Fruit fly (Drosophila melanogaster) whole organism, embryonic: Measurements from ENCODE around the gene CG1927.

Source experiments
- Atf6 ChIP-seq: fragments of 200-800 bp; sonication (Bioruptor generic); IDR thresholded peaks from 2 replicates; pipeline ENCODE4 v1.3.6; 2022; ENCODE audit warnings: missing biosample characterization, missing genetic modification characterization
- CG10543 ChIP-seq: fragments of 200-800 bp; sonication (Bioruptor generic); optimal IDR thresholded peaks from 3 replicates; lab custom pipeline; 2017; ENCODE audit warnings: missing biosample characterization, mild to moderate bottlenecking, missing genetic modification characterization, moderate library complexity
- CG12659 ChIP-seq: fragments of 200-800 bp; sonication (Bioruptor generic); optimal IDR thresholded peaks from 3 replicates; lab custom pipeline; 2017; ENCODE audit warnings: mild to moderate bottlenecking, missing biosample characterization, missing genetic modification reagents, missing genetic modification characterization
- CG12769 ChIP-seq: fragments of 200-800 bp; sonication (Bioruptor generic); optimal IDR thresholded peaks from 2 replicates; lab custom pipeline; 2019; ENCODE audit warnings: missing biosample characterization, mild to moderate bottlenecking, missing genetic modification characterization, moderate library complexity
- CG14441 ChIP-seq: fragments of 200-800 bp; sonication (Bioruptor generic); IDR thresholded peaks from 2 replicates; pipeline ENCODE4 v1.3.6; 2022; ENCODE audit warnings: missing biosample characterization, missing genetic modification characterization
- CG15269 ChIP-seq: fragments of 200-800 bp; sonication (Bioruptor generic); optimal IDR thresholded peaks from 2 replicates; lab custom pipeline; 2018; ENCODE audit warnings: missing biosample characterization, mild to moderate bottlenecking, missing genetic modification characterization, moderate library complexity
- CG15514 ChIP-seq: fragments of 200-800 bp; sonication (Bioruptor generic); optimal IDR thresholded peaks from 3 replicates; lab custom pipeline; 2017; ENCODE audit warnings: missing biosample characterization, missing genetic modification characterization, mild to moderate bottlenecking, moderate library complexity, missing genetic modification reagents
- CG16779 ChIP-seq: fragments of 200-800 bp; sonication (Bioruptor generic); IDR thresholded peaks from 2 replicates; pipeline ENCODE4 v1.3.6; 2022; ENCODE audit warnings: missing biosample characterization, missing genetic modification characterization
- CG17568 ChIP-seq: fragments of 200-800 bp; sonication (Bioruptor generic); optimal IDR thresholded peaks from 2 replicates; lab custom pipeline; 2018; ENCODE audit warnings: missing biosample characterization, mild to moderate bottlenecking, missing genetic modification characterization, moderate library complexity
- CG17912 ChIP-seq: fragments of 200-800 bp; sonication (Bioruptor generic); optimal IDR thresholded peaks from 2 replicates; lab custom pipeline; 2018; ENCODE audit warnings: missing biosample characterization, mild to moderate bottlenecking, missing genetic modification characterization
- CG3163 ChIP-seq: fragments of 200-800 bp; sonication (Bioruptor generic); optimal IDR thresholded peaks from 3 replicates; lab custom pipeline; 2016; ENCODE audit warnings: missing biosample characterization, missing genetic modification characterization
- CG3407 ChIP-seq: fragments of 200-800 bp; sonication (Bioruptor generic); optimal IDR thresholded peaks from 2 replicates; lab custom pipeline; 2018; ENCODE audit warnings: missing biosample characterization, mild to moderate bottlenecking, missing genetic modification characterization
- CG42726 ChIP-seq: fragments of 200-800 bp; sonication (Bioruptor generic); IDR thresholded peaks from 2 replicates; pipeline ENCODE4 v1.3.6; 2022; ENCODE audit warnings: missing biosample characterization, missing genetic modification characterization; ENCODE audit not compliant: partially characterized antibody
- CG5180 ChIP-seq: fragments of 200-800 bp; sonication (Bioruptor generic); optimal IDR thresholded peaks from 3 replicates; lab custom pipeline; 2017; ENCODE audit warnings: missing biosample characterization, missing genetic modification characterization, mild to moderate bottlenecking, moderate library complexity, missing genetic modification reagents
- CG8290 ChIP-seq, 3 experiments: fragments of 200-800 bp; sonication (Bioruptor generic); optimal IDR thresholded peaks; 2 replicates each; lab custom pipeline; 2016 to 2019; ENCODE audit warnings: missing biosample characterization in 3 of 3, missing genetic modification characterization in 3 of 3, mild to moderate bottlenecking in 2 of 3, moderate library complexity in 1 of 3
- CG9932 ChIP-seq: fragments of 200-800 bp; sonication (Bioruptor generic); IDR thresholded peaks from 2 replicates; pipeline ENCODE4 v1.3.6; 2022; ENCODE audit warnings: missing biosample characterization, missing genetic modification characterization
- Dbx ChIP-seq: fragments of 200-800 bp; sonication (Bioruptor generic); IDR thresholded peaks from 3 replicates; pipeline ENCODE4 v1.3.6; 2022; ENCODE audit warnings: missing biosample characterization, missing genetic modification characterization
- Dll ChIP-seq: fragments of 200-800 bp; sonication (Bioruptor generic); IDR thresholded peaks from 4 replicates; pipeline ENCODE4 v1.3.6; 2022; ENCODE audit warnings: missing biosample characterization, missing genetic modification characterization; ENCODE audit not compliant: partially characterized antibody
- Dp ChIP-seq: fragments of 200-800 bp; sonication (Bioruptor generic); optimal IDR thresholded peaks from 2 replicates; lab custom pipeline; 2018; ENCODE audit warnings: missing biosample characterization, mild to moderate bottlenecking, missing genetic modification characterization, moderate library complexity
- E2f2 ChIP-seq: fragments of 200-800 bp; sonication (Bioruptor generic); IDR thresholded peaks from 2 replicates; pipeline ENCODE4 v1.3.6; 2022; ENCODE audit warnings: missing biosample characterization, missing genetic modification characterization
- Eip74EF ChIP-seq, 2 experiments: fragments of 200-800 bp in 1 of 2; fragments of >200 bp in 1 of 2; sonication (Bioruptor generic) in 1 of 2; optimal IDR thresholded peaks; 2 replicates each; lab custom pipeline; 2017 to 2019; ENCODE audit warnings: missing biosample characterization in 2 of 2, missing genetic modification characterization in 2 of 2, mild to moderate bottlenecking in 1 of 2, moderate library complexity in 1 of 2
- Hmr ChIP-seq: fragments of 200-800 bp; sonication (Bioruptor generic); optimal IDR thresholded peaks from 3 replicates; lab custom pipeline; 2017; ENCODE audit warnings: mild to moderate bottlenecking, missing biosample characterization, missing genetic modification reagents, missing genetic modification characterization
- Hr51 ChIP-seq, 2 experiments: fragments of 200-800 bp; sonication (Bioruptor generic); optimal IDR thresholded peaks; 2 replicates in 1 of 2; 3 replicates in 1 of 2; lab custom pipeline; 2016 to 2018; ENCODE audit warnings: missing biosample characterization in 2 of 2, missing genetic modification characterization in 2 of 2, mild to moderate bottlenecking in 1 of 2, moderate library complexity in 1 of 2
- Jarid2 ChIP-seq: fragments of 200-800 bp; sonication (Bioruptor generic); optimal IDR thresholded peaks from 3 replicates; lab custom pipeline; 2017; ENCODE audit warnings: mild to moderate bottlenecking, missing biosample characterization, missing genetic modification reagents, missing genetic modification characterization
- Nf-YC ChIP-seq: fragments of 200-800 bp; optimal IDR thresholded peaks from 3 replicates; lab custom pipeline; 2019; ENCODE audit warnings: missing biosample characterization, mild to moderate bottlenecking, missing genetic modification characterization, moderate library complexity
- PHDP ChIP-seq: fragments of 200-800 bp; sonication (Bioruptor generic); optimal IDR thresholded peaks from 3 replicates; lab custom pipeline; 2018; ENCODE audit warnings: missing biosample characterization, mild to moderate bottlenecking, missing genetic modification characterization, moderate library complexity
- Rx ChIP-seq: fragments of 200-800 bp; sonication (Bioruptor generic); IDR thresholded peaks from 2 replicates; pipeline ENCODE4 v1.3.6; 2022; ENCODE audit warnings: missing biosample characterization, missing genetic modification characterization
- Tbp ChIP-seq: fragments of >200 bp; optimal IDR thresholded peaks from 2 replicates; lab custom pipeline; 2018; ENCODE audit warnings: missing biosample characterization, missing genetic modification characterization
- Trl ChIP-seq, 3 experiments: fragments of >200 bp in 2 of 3; fragments of 200-800 bp in 1 of 3; sonication (Bioruptor generic) in 1 of 3; optimal IDR thresholded peaks; 2 replicates in 1 of 3; 3 replicates in 2 of 3; lab custom pipeline; 2016 to 2017; ENCODE audit warnings: missing biosample characterization in 1 of 3, missing genetic modification characterization in 1 of 3
- Xrp1 ChIP-seq: fragments of 200-800 bp; sonication (Bioruptor generic); IDR thresholded peaks from 2 replicates; pipeline ENCODE4 v1.3.6; 2022; ENCODE audit warnings: missing biosample characterization, missing genetic modification characterization
- abd-A ChIP-seq: fragments of 200-800 bp; sonication (Bioruptor generic); optimal IDR thresholded peaks from 3 replicates; lab custom pipeline; 2019; ENCODE audit warnings: missing biosample characterization, mild to moderate bottlenecking, missing genetic modification characterization, moderate library complexity
- ato ChIP-seq: fragments of 200-800 bp; sonication (Bioruptor generic); IDR thresholded peaks from 2 replicates; pipeline ENCODE4 v1.3.6; 2022; ENCODE audit warnings: missing biosample characterization, missing genetic modification characterization; ENCODE audit not compliant: partially characterized antibody
- cg ChIP-seq: fragments of 200-800 bp; sonication (Bioruptor generic); optimal IDR thresholded peaks from 3 replicates; lab custom pipeline; 2019; ENCODE audit warnings: missing biosample characterization, mild to moderate bottlenecking, missing genetic modification characterization, moderate library complexity
- crp ChIP-seq, 2 experiments: fragments of 200-800 bp; sonication (Bioruptor generic); optimal IDR thresholded peaks; 2 replicates in 1 of 2; 3 replicates in 1 of 2; lab custom pipeline; 2017; ENCODE audit warnings: missing biosample characterization in 2 of 2, missing genetic modification characterization in 2 of 2, mild to moderate bottlenecking in 1 of 2, moderate library complexity in 1 of 2
- gfzf ChIP-seq: fragments of 200-800 bp; sonication (Bioruptor generic); optimal IDR thresholded peaks from 2 replicates; lab custom pipeline; 2016; ENCODE audit warnings: missing biosample characterization, mild to moderate bottlenecking, missing genetic modification characterization, moderate library complexity
- hkb ChIP-seq, 2 experiments: fragments of 200-800 bp in 1 of 2; fragments of >200 bp in 1 of 2; sonication (Bioruptor generic) in 1 of 2; IDR thresholded peaks in 1 of 2; optimal IDR thresholded peaks in 1 of 2; 2 replicates each; pipeline versions ENCODE4 v1.3.6 to Lab custom; 2017 to 2022; ENCODE audit warnings: missing biosample characterization in 1 of 2, missing genetic modification characterization in 1 of 2
- maf-S ChIP-seq: fragments of 200-800 bp; sonication (Bioruptor generic); optimal IDR thresholded peaks from 2 replicates; lab custom pipeline; 2016; ENCODE audit warnings: missing biosample characterization, missing genetic modification characterization
- mirr ChIP-seq: fragments of 200-800 bp; sonication (Bioruptor generic); optimal IDR thresholded peaks from 3 replicates; lab custom pipeline; 2018; ENCODE audit warnings: missing biosample characterization, mild to moderate bottlenecking, missing genetic modification characterization
- nom ChIP-seq: fragments of 200-800 bp; sonication (Bioruptor generic); optimal IDR thresholded peaks from 2 replicates; lab custom pipeline; 2017; ENCODE audit warnings: missing biosample characterization, missing genetic modification characterization, mild to moderate bottlenecking, moderate library complexity, missing genetic modification reagents
- scrt ChIP-seq: fragments of 200-800 bp; sonication (Bioruptor generic); optimal IDR thresholded peaks from 2 replicates; lab custom pipeline; 2018; ENCODE audit warnings: missing biosample characterization, mild to moderate bottlenecking, missing genetic modification characterization, moderate library complexity
- sd ChIP-seq: fragments of 200-800 bp; sonication (Bioruptor generic); optimal IDR thresholded peaks from 3 replicates; lab custom pipeline; 2018; ENCODE audit warnings: missing biosample characterization, mild to moderate bottlenecking, missing genetic modification characterization, moderate library complexity
- sob ChIP-seq: fragments of 200-800 bp; sonication (Bioruptor generic); IDR thresholded peaks from 2 replicates; pipeline ENCODE4 v1.3.6; 2022; ENCODE audit warnings: missing biosample characterization, missing genetic modification characterization
- stwl ChIP-seq: fragments of 200-800 bp; sonication (Bioruptor generic); optimal IDR thresholded peaks from 3 replicates; lab custom pipeline; 2018; ENCODE audit warnings: missing biosample characterization, mild to moderate bottlenecking, missing genetic modification characterization, moderate library complexity
- unc-4 ChIP-seq: fragments of 200-800 bp; sonication (Bioruptor generic); IDR thresholded peaks from 2 replicates; pipeline ENCODE4 v1.3.6; 2022; ENCODE audit warnings: missing biosample characterization, missing genetic modification characterization; ENCODE audit not compliant: partially characterized antibody

The CG1927 gene

DNA sequence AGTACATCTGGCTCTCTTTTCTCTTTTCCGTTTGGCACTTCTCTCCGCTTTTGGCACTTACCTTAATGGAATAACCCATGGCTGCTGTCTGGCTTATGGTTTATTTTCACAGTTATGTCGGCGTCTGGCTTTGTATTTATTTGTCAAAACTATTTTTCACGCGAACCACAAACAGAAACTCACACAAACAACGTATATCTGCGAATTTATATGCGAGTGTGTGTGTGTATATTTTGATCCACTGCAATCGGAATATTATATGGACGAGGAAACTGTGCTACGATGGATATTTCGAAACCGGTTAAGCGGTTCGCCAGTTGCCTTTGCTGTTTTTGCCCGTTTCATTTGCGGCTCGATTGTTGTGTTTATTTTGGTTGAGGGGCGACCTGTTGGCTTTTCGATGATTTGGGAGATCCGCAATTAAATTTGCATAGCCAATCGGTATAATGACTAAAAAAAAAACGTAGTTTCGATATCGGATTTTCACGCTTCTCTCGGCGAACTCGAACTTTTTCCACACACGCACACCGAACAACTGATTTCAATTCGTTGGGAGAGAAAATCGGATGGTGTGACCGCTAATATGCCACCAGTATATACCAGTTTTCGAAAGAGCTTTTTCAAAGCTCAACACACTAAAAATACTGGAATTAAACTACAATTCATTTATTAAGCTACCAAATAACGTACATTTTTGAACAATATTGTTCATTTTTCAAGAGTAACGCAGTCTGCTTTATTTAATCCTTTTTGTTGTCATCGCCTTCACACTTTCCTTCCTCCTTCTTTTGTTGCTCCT, at the start of gene CG1927:
CG1927 (minus strand) TSS at position 541 of the 799 bp plus-strand sequence.
- peak; percentile 57; the same call in 2 of the 3 replicates for TF ChIP-seq Dbx (GFP tag; lab: Robert Waterston, UW)
- TF ChIP-seq Atf6 (GFP tag; lab: Robert Waterston, UW) = peak; percentile 27; the same call in 1 of the 2 replicates
- no peak for TF ChIP-seq CG8290 (GFP tag; optimal IDR thresholded peaks at IDR 0.05; lab: Kevin White, UChicago)
- peak in 1 of 2 experiments; percentile 46 for TF ChIP-seq CG8290 (tag; optimal IDR thresholded peaks at IDR 0.05; lab: Kevin White, UChicago)
- TF ChIP-seq CG5180 (GFP tag; lab: Kevin White, UChicago) = peak; percentile 36
- TF ChIP-seq CG3407 = no peak
- peak; percentile 29 for TF ChIP-seq CG3163 (GFP tag; lab: Kevin White, UChicago)
- TF ChIP-seq Dp (GFP tag; lab: Kevin White, UChicago) = peak; percentile 22
- TF ChIP-seq Eip74EF (GFP tag; optimal IDR thresholded peaks at IDR 0.05; lab: Kevin White, UChicago) = peak in 1 of 2 experiments; percentile 35
- TF ChIP-seq maf-S (GFP tag; lab: Kevin White, UChicago) = no peak
- no peak for TF ChIP-seq Tbp (GFP tag; lab: Kevin White, UChicago)
- TF ChIP-seq scrt = peak; percentile 2
- TF ChIP-seq CG17912 = peak; percentile 24
- TF ChIP-seq ato = 0 out of 2 replicates have a peak, but pooled peaks have one; percentile 36
- TF ChIP-seq E2f2 (GFP tag; lab: Robert Waterston, UW) = peak; percentile 34; the same call in 1 of the 2 replicates
- TF ChIP-seq nom = peak; percentile 20
- peak; percentile 43 for TF ChIP-seq CG12769 (tag; lab: Kevin White, UChicago)
- TF ChIP-seq stwl = no peak
- TF ChIP-seq Hmr (GFP tag; lab: Kevin White, UChicago) = peak; percentile 26
- TF ChIP-seq Trl (optimal IDR thresholded peaks at IDR 0.05; lab: Kevin White, UChicago) = peak in 1 of 2 experiments; percentile 36
- TF ChIP-seq Trl (GFP tag; optimal IDR thresholded peaks at IDR 0.05; lab: Kevin White, UChicago) = no peak
- TF ChIP-seq Hr51 (GFP tag; optimal IDR thresholded peaks at IDR 0.05; lab: Kevin White, UChicago) = no peak
- TF ChIP-seq Jarid2 (GFP tag; lab: Kevin White, UChicago) = peak; percentile 86
- peak; percentile 47 for TF ChIP-seq abd-A (tag; lab: Kevin White, UChicago)
- peak; percentile 15 for TF ChIP-seq Nf-YC (tag; lab: Kevin White, UChicago)
- peak in 1 of 2 experiments; percentile 25 for TF ChIP-seq crp (GFP tag; optimal IDR thresholded peaks at IDR 0.05; lab: Kevin White, UChicago)
- TF ChIP-seq CG9932 (GFP tag; lab: Robert Waterston, UW) = no peak
- peak; percentile 11 for TF ChIP-seq PHDP (tag; lab: Kevin White, UChicago)
- no peak for TF ChIP-seq CG14441 (GFP tag; lab: Robert Waterston, UW)
- TF ChIP-seq CG15514 (GFP tag; lab: Kevin White, UChicago) = peak; percentile 52
- peak; percentile 42 for TF ChIP-seq CG12659 (GFP tag; lab: Kevin White, UChicago)
- no peak for TF ChIP-seq Rx (GFP tag; lab: Robert Waterston, UW)
- peak; percentile 46 for TF ChIP-seq cg (GFP tag; lab: Kevin White, UChicago)
- TF ChIP-seq CG16779 (GFP tag; lab: Robert Waterston, UW) = 0 out of 2 replicates have a peak, but pooled peaks have one; percentile 5
- TF ChIP-seq unc-4 (GFP tag; lab: Robert Waterston, UW) = 0 out of 2 replicates have a peak, but pooled peaks have one; percentile 26
- TF ChIP-seq mirr (GFP tag; lab: Kevin White, UChicago) = peak; percentile 6
- peak; percentile 9 for TF ChIP-seq CG17568
- TF ChIP-seq CG15269 (tag; lab: Kevin White, UChicago) = peak; percentile 11
- no peak for TF ChIP-seq hkb (optimal IDR thresholded peaks at IDR 0.05; lab: Kevin White, UChicago)
- peak; percentile 38; the same call in 1 of the 2 replicates for TF ChIP-seq hkb (GFP tag; IDR thresholded peaks at IDR 0.05; lab: Robert Waterston, UW)
- peak; percentile 1 for TF ChIP-seq CG10543 (GFP tag; lab: Kevin White, UChicago)
- peak; percentile 68 for TF ChIP-seq CG42726
- peak; percentile 78 for TF ChIP-seq gfzf (GFP tag; lab: Kevin White, UChicago)
- TF ChIP-seq Dll (GFP tag; lab: Robert Waterston, UW) = peak; percentile 41; the same call in 1 of the 4 replicates
- TF ChIP-seq sd = peak; percentile 22
- 0 out of 2 replicates have a peak, but pooled peaks have one; percentile 17 for TF ChIP-seq Xrp1 (GFP tag; lab: Robert Waterston, UW)
- TF ChIP-seq sob = 0 out of 2 replicates have a peak, but pooled peaks have one; percentile 24
